Fruit fly (Drosophila melanogaster) whole organism, embryonic: ENCODE measurements around the gene amrt.

Source experiments
- CG10209 ChIP-seq: fragments of 200-800 bp; sonication (Bioruptor generic); optimal IDR thresholded peaks from 3 replicates; lab custom pipeline; 2017; ENCODE audit warnings: missing biosample characterization, mild to moderate bottlenecking, missing genetic modification characterization, missing genetic modification reagents
- CG1024 ChIP-seq: fragments of 200-800 bp; sonication (Bioruptor generic); IDR thresholded peaks from 2 replicates; pipeline ENCODE4 v1.3.6; 2022; ENCODE audit warnings: missing biosample characterization, missing genetic modification characterization
- CG10543 ChIP-seq: fragments of 200-800 bp; sonication (Bioruptor generic); optimal IDR thresholded peaks from 3 replicates; lab custom pipeline; 2017; ENCODE audit warnings: missing biosample characterization, mild to moderate bottlenecking, missing genetic modification characterization, moderate library complexity
- CG11085 ChIP-seq: fragments of 200-800 bp; sonication (Bioruptor generic); IDR thresholded peaks from 2 replicates; pipeline ENCODE4 v1.3.6; 2022; ENCODE audit warnings: missing biosample characterization, missing genetic modification characterization
- CG12071 ChIP-seq: fragments of 200-800 bp; sonication (Bioruptor generic); optimal IDR thresholded peaks from 3 replicates; lab custom pipeline; 2018; ENCODE audit warnings: missing biosample characterization, mild to moderate bottlenecking, missing genetic modification characterization
- CG12155 ChIP-seq: fragments of 200-800 bp; sonication (Bioruptor generic); optimal IDR thresholded peaks from 3 replicates; lab custom pipeline; 2016; ENCODE audit warnings: missing biosample characterization, missing genetic modification characterization
- CG12659 ChIP-seq: fragments of 200-800 bp; sonication (Bioruptor generic); optimal IDR thresholded peaks from 3 replicates; lab custom pipeline; 2017; ENCODE audit warnings: mild to moderate bottlenecking, missing biosample characterization, missing genetic modification reagents, missing genetic modification characterization
- CG12942 ChIP-seq: fragments of 200-800 bp; sonication (Bioruptor generic); optimal IDR thresholded peaks from 3 replicates; lab custom pipeline; 2016; ENCODE audit warnings: missing biosample characterization, missing genetic modification characterization
- CG13287 ChIP-seq: fragments of 200-800 bp; sonication (Bioruptor generic); IDR thresholded peaks from 2 replicates; pipeline ENCODE4 v1.3.6; 2022; ENCODE audit warnings: missing biosample characterization, missing genetic modification characterization; ENCODE audit not compliant: partially characterized antibody
- CG13424 ChIP-seq: fragments of 200-800 bp; sonication (Bioruptor generic); optimal IDR thresholded peaks from 2 replicates; lab custom pipeline; 2019; ENCODE audit warnings: missing biosample characterization, mild to moderate bottlenecking, missing genetic modification characterization, moderate library complexity
- CG14860 ChIP-seq: fragments of 200-800 bp; sonication (Bioruptor generic); IDR thresholded peaks from 3 replicates; pipeline ENCODE4 v1.3.6; 2022; ENCODE audit warnings: missing biosample characterization, missing genetic modification characterization; ENCODE audit not compliant: partially characterized antibody
- CG1529 ChIP-seq: fragments of 200-800 bp; sonication (Bioruptor generic); optimal IDR thresholded peaks from 3 replicates; lab custom pipeline; 2018; ENCODE audit warnings: missing biosample characterization, missing genetic modification characterization
- CG15479 ChIP-seq: fragments of 200-800 bp; sonication (Bioruptor generic); optimal IDR thresholded peaks from 3 replicates; lab custom pipeline; 2019; ENCODE audit warnings: missing biosample characterization, mild to moderate bottlenecking, missing genetic modification characterization, moderate library complexity
- CG17912 ChIP-seq: fragments of 200-800 bp; sonication (Bioruptor generic); optimal IDR thresholded peaks from 2 replicates; lab custom pipeline; 2018; ENCODE audit warnings: missing biosample characterization, mild to moderate bottlenecking, missing genetic modification characterization
- CG18262 ChIP-seq: fragments of 200-800 bp; optimal IDR thresholded peaks from 3 replicates; lab custom pipeline; 2019; ENCODE audit warnings: missing biosample characterization, mild to moderate bottlenecking, missing genetic modification characterization, moderate library complexity
- CG2712 ChIP-seq: fragments of 200-800 bp; optimal IDR thresholded peaks from 3 replicates; lab custom pipeline; 2019; ENCODE audit warnings: missing biosample characterization, mild to moderate bottlenecking, missing genetic modification characterization, moderate library complexity
- CG31365 ChIP-seq: fragments of 200-800 bp; sonication (Bioruptor generic); optimal IDR thresholded peaks from 2 replicates; lab custom pipeline; 2018; ENCODE audit warnings: missing biosample characterization, mild to moderate bottlenecking, missing genetic modification characterization
- CG34224 ChIP-seq: fragments of 200-800 bp; sonication (Bioruptor generic); IDR thresholded peaks from 3 replicates; pipeline ENCODE4 v1.3.6; 2022; ENCODE audit warnings: missing biosample characterization, missing genetic modification characterization; ENCODE audit not compliant: partially characterized antibody
- CG4730 ChIP-seq: fragments of 200-800 bp; sonication (Bioruptor generic); IDR thresholded peaks from 2 replicates; pipeline ENCODE4 v1.3.6; 2022; ENCODE audit warnings: missing biosample characterization, missing genetic modification characterization
- CG6272 ChIP-seq: fragments of 200-800 bp; sonication (Bioruptor generic); IDR thresholded peaks from 2 replicates; pipeline ENCODE4 v1.3.6; 2022; ENCODE audit warnings: missing biosample characterization, missing genetic modification characterization
- CG7271 ChIP-seq: fragments of 200-800 bp; sonication (Bioruptor generic); optimal IDR thresholded peaks from 2 replicates; lab custom pipeline; 2018; ENCODE audit warnings: missing biosample characterization, mild to moderate bottlenecking, missing genetic modification characterization, moderate library complexity
- CG7357 ChIP-seq: fragments of 200-800 bp; sonication (Bioruptor generic); IDR thresholded peaks from 3 replicates; pipeline ENCODE4 v1.3.6; 2022; ENCODE audit warnings: missing biosample characterization, missing genetic modification characterization
- CG9797 ChIP-seq: fragments of 200-800 bp; sonication (Bioruptor generic); optimal IDR thresholded peaks from 3 replicates; lab custom pipeline; 2018; ENCODE audit warnings: missing biosample characterization, mild to moderate bottlenecking, missing genetic modification characterization
- Dip2 ChIP-seq: fragments of 200-800 bp; sonication (Bioruptor generic); IDR thresholded peaks from 2 replicates; pipeline ENCODE4 v1.3.6; 2022; ENCODE audit warnings: missing biosample characterization, missing genetic modification characterization
- H15 ChIP-seq: fragments of 200-800 bp; sonication (Bioruptor generic); IDR thresholded peaks from 3 replicates; pipeline ENCODE4 v1.3.6; 2022; ENCODE audit warnings: missing biosample characterization, missing genetic modification characterization
- Hr78 ChIP-seq, 2 experiments: fragments of 200-800 bp in 1 of 2; fragments of >200 bp in 1 of 2; sonication (Bioruptor generic) in 1 of 2; optimal IDR thresholded peaks; 2 replicates each; lab custom pipeline; 2017 to 2019; ENCODE audit warnings: missing biosample characterization in 2 of 2, missing genetic modification characterization in 2 of 2, mild to moderate bottlenecking in 1 of 2, moderate library complexity in 1 of 2
- Jarid2 ChIP-seq: fragments of 200-800 bp; sonication (Bioruptor generic); optimal IDR thresholded peaks from 3 replicates; lab custom pipeline; 2017; ENCODE audit warnings: mild to moderate bottlenecking, missing biosample characterization, missing genetic modification reagents, missing genetic modification characterization
- Kr ChIP-seq: fragments of 200-800 bp; sonication (Bioruptor generic); optimal IDR thresholded peaks from 2 replicates; lab custom pipeline; 2017; ENCODE audit warnings: missing biosample characterization, mild to moderate bottlenecking, missing genetic modification characterization
- MBD-R2 ChIP-seq: fragments of 200-800 bp; sonication (Bioruptor generic); IDR thresholded peaks from 2 replicates; pipeline ENCODE4 v1.3.6; 2022; ENCODE audit warnings: missing biosample characterization, missing genetic modification characterization
- PHDP ChIP-seq: fragments of 200-800 bp; sonication (Bioruptor generic); optimal IDR thresholded peaks from 3 replicates; lab custom pipeline; 2018; ENCODE audit warnings: missing biosample characterization, mild to moderate bottlenecking, missing genetic modification characterization, moderate library complexity
- Sox102F ChIP-seq: fragments of 200-800 bp; sonication (Bioruptor generic); optimal IDR thresholded peaks from 2 replicates; lab custom pipeline; 2018; ENCODE audit warnings: missing biosample characterization, mild to moderate bottlenecking, missing genetic modification characterization, moderate library complexity
- Sry-β ChIP-seq: fragments of 200-800 bp; sonication (Bioruptor generic); optimal IDR thresholded peaks from 2 replicates; lab custom pipeline; 2018; ENCODE audit warnings: missing biosample characterization, mild to moderate bottlenecking, missing genetic modification characterization, moderate library complexity
- Tbp ChIP-seq: fragments of >200 bp; optimal IDR thresholded peaks from 2 replicates; lab custom pipeline; 2018; ENCODE audit warnings: missing biosample characterization, missing genetic modification characterization
- cad ChIP-seq: fragments of >200 bp; optimal IDR thresholded peaks from 2 replicates; lab custom pipeline; 2017; ENCODE audit warnings: missing biosample characterization, missing genetic modification characterization
- croc ChIP-seq: fragments of 200-800 bp; sonication (Bioruptor generic); conservative IDR thresholded peaks from 3 replicates; pipeline ENCODE4 v1.3.6; 2022; ENCODE audit warnings: missing biosample characterization, missing genetic modification characterization
- danr ChIP-seq: fragments of 200-800 bp; sonication (Bioruptor generic); IDR thresholded peaks from 2 replicates; pipeline ENCODE4 v1.3.6; 2022; ENCODE audit warnings: missing biosample characterization, missing genetic modification characterization
- disco-r ChIP-seq: fragments of 200-800 bp; sonication (Bioruptor generic); optimal IDR thresholded peaks from 2 replicates; lab custom pipeline; 2016; ENCODE audit warnings: missing biosample characterization, missing genetic modification characterization
- ems ChIP-seq: fragments of 200-800 bp; sonication (Bioruptor generic); optimal IDR thresholded peaks from 3 replicates; lab custom pipeline; 2016; ENCODE audit warnings: missing biosample characterization, missing genetic modification characterization
- fd3F ChIP-seq: fragments of 200-800 bp; sonication (Bioruptor generic); optimal IDR thresholded peaks from 2 replicates; lab custom pipeline; 2018; ENCODE audit warnings: missing biosample characterization, mild to moderate bottlenecking, missing genetic modification characterization, moderate library complexity
- fru ChIP-seq: fragments of >200 bp; optimal IDR thresholded peaks from 2 replicates; lab custom pipeline; 2017
- gem ChIP-seq: fragments of 200-800 bp; sonication (Bioruptor generic); optimal IDR thresholded peaks from 2 replicates; lab custom pipeline; 2019; ENCODE audit warnings: missing biosample characterization, mild to moderate bottlenecking, missing genetic modification characterization, moderate library complexity
- hb ChIP-seq: fragments of 200-800 bp; sonication (Bioruptor generic); IDR thresholded peaks from 3 replicates; pipeline ENCODE4 v1.3.6; 2022; ENCODE audit warnings: missing biosample characterization, missing genetic modification characterization; ENCODE audit not compliant: partially characterized antibody
- jing ChIP-seq: fragments of 200-800 bp; sonication (Bioruptor generic); optimal IDR thresholded peaks from 2 replicates; lab custom pipeline; 2018; ENCODE audit warnings: missing biosample characterization, mild to moderate bottlenecking, missing genetic modification characterization
- mld ChIP-seq: fragments of 200-800 bp; sonication (Bioruptor generic); IDR thresholded peaks from 3 replicates; pipeline ENCODE4 v1.3.6; 2022; ENCODE audit warnings: missing biosample characterization, missing genetic modification characterization; ENCODE audit not compliant: partially characterized antibody
- nerfin-2 ChIP-seq: fragments of 200-800 bp; sonication (Bioruptor generic); IDR thresholded peaks from 2 replicates; pipeline ENCODE4 v1.3.6; 2022; ENCODE audit warnings: missing biosample characterization, missing genetic modification characterization; ENCODE audit not compliant: partially characterized antibody
- pho ChIP-seq: fragments of 200-800 bp; sonication (Bioruptor generic); optimal IDR thresholded peaks from 2 replicates; lab custom pipeline; 2016; ENCODE audit warnings: missing biosample characterization, missing genetic modification characterization
- phol ChIP-seq: fragments of 200-800 bp; sonication (Bioruptor generic); optimal IDR thresholded peaks from 3 replicates; lab custom pipeline; 2018; ENCODE audit warnings: missing biosample characterization, mild to moderate bottlenecking, missing genetic modification characterization, moderate library complexity
- ttk ChIP-seq: fragments of 200-800 bp; sonication (Bioruptor generic); IDR thresholded peaks from 2 replicates; pipeline ENCODE4 v2.1.2; 2022; ENCODE audit warnings: missing biosample characterization, missing genetic modification characterization
- unc-4 ChIP-seq: fragments of 200-800 bp; sonication (Bioruptor generic); IDR thresholded peaks from 2 replicates; pipeline ENCODE4 v1.3.6; 2022; ENCODE audit warnings: missing biosample characterization, missing genetic modification characterization; ENCODE audit not compliant: partially characterized antibody

Gene amrt

dm6 chrX:13756776-13757312 is 25.4 kb upstream of the amrt start, which contains the start of the genes CG32625 and Rtc1 (continued):
- TF ChIP-seq MBD-R2 (GFP tag; lab: Robert Waterston, UW), result peak; percentile 60
- TF ChIP-seq CG7357, result no peak
- TF ChIP-seq Jarid2, result no peak
- peak; percentile 54 for TF ChIP-seq Sox102F (GFP tag; lab: Kevin White, UChicago)
- TF ChIP-seq cad (GFP tag; lab: Kevin White, UChicago), result no peak
- TF ChIP-seq CG1529 (GFP tag; lab: Kevin White, UChicago), result no peak
- TF ChIP-seq CG15479 (GFP tag; lab: Kevin White, UChicago), result peak; percentile 54
- no peak for TF ChIP-seq fru (lab: Kevin White, UChicago)
- no peak for TF ChIP-seq disco-r
- no peak for TF ChIP-seq CG12071
- no peak for TF ChIP-seq Tbp (GFP tag; lab: Kevin White, UChicago)
- TF ChIP-seq nerfin-2 (GFP tag; lab: Robert Waterston, UW), result peak; percentile 52; the same call in 1 of the 2 replicates
- TF ChIP-seq unc-4 (GFP tag; lab: Robert Waterston, UW), result peak; percentile 67
- peak; percentile 60 for TF ChIP-seq CG13424 (tag; lab: Kevin White, UChicago)
- no peak for TF ChIP-seq Dip2
- TF ChIP-seq CG7271 (tag; lab: Kevin White, UChicago), result no peak
- peak; percentile 22 for TF ChIP-seq CG9797 (GFP tag; lab: Kevin White, UChicago)
- TF ChIP-seq CG12155, result peak; percentile 20
- no peak for TF ChIP-seq CG11085 (GFP tag; lab: Robert Waterston, UW)
- TF ChIP-seq CG4730 (GFP tag; lab: Robert Waterston, UW), result 0 out of 2 replicates have a peak, but pooled peaks have one; percentile 7
- TF ChIP-seq jing (GFP tag; lab: Kevin White, UChicago), result no peak
- TF ChIP-seq CG17912 (GFP tag; lab: Kevin White, UChicago), result no peak
- peak; percentile 67 for TF ChIP-seq CG2712 (tag; lab: Kevin White, UChicago)
- TF ChIP-seq Sry-β, result no peak
- TF ChIP-seq CG12659 (GFP tag; lab: Kevin White, UChicago), result peak; percentile 66
- TF ChIP-seq mld (GFP tag; lab: Robert Waterston, UW), result no peak
- TF ChIP-seq ttk (GFP tag; lab: Robert Waterston, UW), result no peak
- TF ChIP-seq CG14860 (GFP tag; lab: Robert Waterston, UW), result peak; percentile 42; the same call in 2 of the 3 replicates
- no peak for TF ChIP-seq danr
- peak; percentile 62 for TF ChIP-seq phol (tag; lab: Kevin White, UChicago)
- TF ChIP-seq CG6272, result no peak
- peak; percentile 14 for TF ChIP-seq fd3F (GFP tag; lab: Kevin White, UChicago)
- TF ChIP-seq CG13287 (GFP tag; lab: Robert Waterston, UW), result peak; percentile 73
- no peak for TF ChIP-seq pho (GFP tag; lab: Kevin White, UChicago)
- no peak for TF ChIP-seq croc (GFP tag; lab: Robert Waterston, UW)
- no peak for TF ChIP-seq Hr78 (GFP tag; optimal IDR thresholded peaks at IDR 0.05; lab: Kevin White, UChicago)
- peak; percentile 44; the same call in 1 of the 3 replicates for TF ChIP-seq H15 (GFP tag; lab: Robert Waterston, UW)
- no peak for TF ChIP-seq ems (GFP tag; lab: Kevin White, UChicago)
- TF ChIP-seq PHDP, result peak; percentile 60
- no peak for TF ChIP-seq CG10209 (GFP tag; lab: Kevin White, UChicago)
- peak; percentile 57 for TF ChIP-seq CG1024 (GFP tag; lab: Robert Waterston, UW)
- peak; percentile 45 for TF ChIP-seq CG18262 (tag; lab: Kevin White, UChicago)
- no peak for TF ChIP-seq Kr
- TF ChIP-seq CG34224 (GFP tag; lab: Robert Waterston, UW), result peak; percentile 63; the same call in 2 of the 3 replicates
- TF ChIP-seq CG31365, result no peak
- no peak for TF ChIP-seq CG10543 (GFP tag; lab: Kevin White, UChicago)
- TF ChIP-seq CG12942 (GFP tag; lab: Kevin White, UChicago), result no peak
- TF ChIP-seq gem (tag; lab: Kevin White, UChicago), result peak; percentile 74
- no peak for TF ChIP-seq hb (GFP tag; lab: Robert Waterston, UW)
